Worm (Caenorhabditis elegans) whole organism, L1 larva: ENCODE results near the gene oac-58.

Source experiments
- ceh-82 ChIP-seq, 3 experiments: fragments of 150-350 bp in 1 of 3; sonication (generic microtip) in 2 of 3; optimal IDR thresholded peaks; 2 replicates each; lab custom pipeline; 2014 to 2017; ENCODE audit warnings: missing biosample characterization in 3 of 3, missing genetic modification characterization in 3 of 3
- dpl-1 ChIP-seq, 3 experiments: fragments of 150-350 bp in 2 of 3; sonication (generic microtip) in 1 of 3; optimal IDR thresholded peaks; 2 replicates each; lab custom pipeline; 2014 to 2017; ENCODE audit warnings: missing biosample characterization in 3 of 3, missing genetic modification characterization in 3 of 3, missing genetic modification reagents in 3 of 3
- dsc-1 ChIP-seq: sonication (generic microtip); optimal IDR thresholded peaks from 2 replicates; lab custom pipeline; 2016; ENCODE audit warnings: mild to moderate bottlenecking, missing genetic modification characterization, missing compliant biosample characterization
- efl-1 ChIP-seq, 4 experiments: fragments of 150-350 bp; optimal IDR thresholded peaks in 3 of 4; peaks in 1 of 4; 1 replicate in 1 of 4; 2 replicates in 3 of 4; lab custom pipeline; 2014; ENCODE audit warnings: missing biosample characterization in 2 of 4, missing genetic modification characterization in 2 of 4, missing genetic modification reagents in 2 of 4
- irx-1 ChIP-seq: sonication (generic microtip); optimal IDR thresholded peaks from 2 replicates; lab custom pipeline; 2016; ENCODE audit warnings: missing genetic modification characterization, missing compliant biosample characterization
- jun-1 ChIP-seq: fragments of 150-350 bp; optimal IDR thresholded peaks from 2 replicates; lab custom pipeline; 2014; ENCODE audit warnings: missing biosample characterization, missing genetic modification reagents, missing genetic modification characterization
- lin-13 ChIP-seq: fragments of 150-350 bp; optimal IDR thresholded peaks from 2 replicates; lab custom pipeline; 2014; ENCODE audit warnings: missing biosample characterization, missing genetic modification reagents, missing genetic modification characterization
- lsy-2 ChIP-seq, 2 experiments: fragments of 150-350 bp; optimal IDR thresholded peaks; 2 replicates each; lab custom pipeline; 2014; ENCODE audit warnings: missing biosample characterization in 2 of 2, missing genetic modification characterization in 2 of 2
- nhr-76 ChIP-seq: sonication (generic microtip); optimal IDR thresholded peaks from 2 replicates; lab custom pipeline; 2017; ENCODE audit warnings: missing biosample characterization, missing genetic modification characterization
- pag-3 ChIP-seq: sonication (generic microtip); optimal IDR thresholded peaks from 2 replicates; lab custom pipeline; 2017; ENCODE audit warnings: missing genetic modification characterization, mild to moderate bottlenecking, missing compliant biosample characterization, antibody characterized with exemption, borderline replicate concordance; ENCODE audit not compliant: insufficient read depth
- rnt-1 ChIP-seq: sonication (generic microtip); optimal IDR thresholded peaks from 2 replicates; lab custom pipeline; 2016; ENCODE audit warnings: mild to moderate bottlenecking, missing genetic modification characterization, moderate library complexity, missing compliant biosample characterization

oac-58 gene

DNA sequence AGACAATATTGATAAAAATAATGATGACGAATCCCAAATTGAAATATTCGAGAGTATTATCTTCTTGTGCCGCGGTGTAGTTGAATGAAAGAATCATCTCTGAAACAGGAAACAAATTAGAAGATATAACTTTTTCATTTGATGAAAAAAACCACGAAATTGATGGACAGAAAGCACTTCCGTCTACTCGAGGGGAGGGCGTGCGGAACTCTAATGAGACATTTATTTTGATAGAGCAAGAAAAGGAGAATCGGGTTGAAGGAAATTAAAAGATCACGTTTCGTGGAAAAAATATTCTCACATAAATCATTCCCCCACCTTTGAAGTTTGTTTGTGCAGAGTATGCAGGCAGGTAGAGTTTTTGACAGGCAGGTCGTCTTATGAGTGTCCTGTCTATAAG lies 50.1 kb downstream of the oac-58 start, which contains the start of gene sre-14:
Gene sre-14, minus strand, starts transcription at position 101 of the 400 bp plus-strand sequence.
- no peak for TF ChIP-seq nhr-76 (tag; lab: Kevin White, UChicago)
- TF ChIP-seq pag-3 (tag; lab: Kevin White, UChicago): no peak
- TF ChIP-seq dsc-1 (tag; lab: Kevin White, UChicago): peak; percentile 22

DNA sequence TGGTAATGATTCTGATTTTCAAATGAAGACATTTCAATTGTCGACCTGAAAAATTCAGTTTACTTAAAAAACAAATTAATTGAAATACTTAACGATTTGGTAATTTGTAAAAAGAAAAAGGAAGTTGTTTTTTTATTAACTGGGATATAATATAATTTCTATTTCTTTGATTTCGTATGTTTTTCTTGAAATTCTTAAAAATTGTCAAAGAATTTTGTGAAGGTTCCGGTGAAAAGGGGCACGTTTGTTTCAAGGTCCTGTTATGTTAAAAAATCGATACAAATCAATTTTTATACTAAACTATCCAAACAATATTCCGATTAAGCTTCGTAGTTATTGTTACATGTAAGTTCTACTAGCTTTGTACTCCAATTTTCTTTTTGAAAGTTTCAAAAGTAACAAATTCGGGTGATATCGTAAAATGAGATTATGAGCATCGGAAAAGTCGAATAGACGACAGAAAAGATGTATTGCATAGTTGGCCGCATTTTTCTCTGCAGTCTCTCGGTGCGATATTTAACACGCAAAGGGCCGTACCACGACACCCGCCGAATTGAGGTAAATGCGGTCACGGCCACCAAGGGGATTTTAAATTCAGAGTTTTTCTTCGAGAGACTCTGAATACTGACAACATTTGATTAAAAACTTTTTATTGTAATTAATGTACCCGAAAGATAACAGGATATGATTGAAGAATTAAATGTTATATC lies 52.2 kb downstream of the oac-58 start, which contains the start of gene Y39C12A.9:
Gene Y39C12A.9, minus strand, starts transcription at position 51 of the 710 bp plus-strand sequence.
- TF ChIP-seq lin-13 (GFP tag; lab: Kevin White, UChicago) (no peak), lsy-2 (tag; optimal IDR thresholded peaks at IDR 0.05; lab: Kevin White, UChicago) (peak in 1 of 2 experiments; percentile 49), jun-1 (tag; lab: Kevin White, UChicago) (no peak), efl-1 (optimal IDR thresholded peaks at IDR 0.05; lab: Kevin White, UChicago) (peak in 1 of 2 experiments; percentile 44), efl-1 (GFP tag; optimal IDR thresholded peaks at IDR 0.05 in 1 of 2; lab: Kevin White, UChicago) (no peak), ceh-82 (tag; optimal IDR thresholded peaks at IDR 0.05; lab: Kevin White, UChicago) (peak in 1 of 3 experiments; percentile 4), irx-1 (tag; lab: Kevin White, UChicago) (no peak), dpl-1 (GFP tag; optimal IDR thresholded peaks at IDR 0.05; lab: Kevin White, UChicago) (peak in 1 of 3 experiments; percentile 20), rnt-1 (peak; percentile 53)
